Worm (Caenorhabditis elegans) whole organism, L1 larva: Measurements from ENCODE around the gene emb-5.

Experiments
- egl-27 ChIP-seq, 2 experiments: fragments of 150-350 bp in 1 of 2; sonication (generic microtip); optimal IDR thresholded peaks; 3 replicates each; lab custom pipeline; 2017 to 2018; ENCODE audit warnings: missing biosample characterization in 2 of 2, missing genetic modification characterization in 2 of 2, missing genetic modification reagents in 2 of 2
- fos-1 ChIP-seq: fragments of 150-350 bp; optimal IDR thresholded peaks from 2 replicates; lab custom pipeline; 2014; ENCODE audit warnings: missing biosample characterization, missing genetic modification characterization
- grh-1 ChIP-seq: fragments of 200-800 bp; sonication (Bioruptor generic); IDR thresholded peaks from 2 replicates; pipeline ENCODE4 v1.3.6; 2022; ENCODE audit warnings: missing genetic modification reagents, missing genetic modification characterization, missing compliant biosample characterization
- lsy-2 ChIP-seq, 2 experiments: fragments of 150-350 bp; optimal IDR thresholded peaks; 2 replicates each; lab custom pipeline; 2014; ENCODE audit warnings: missing biosample characterization in 2 of 2, missing genetic modification characterization in 2 of 2
- nhr-237 ChIP-seq: fragments of 150-350 bp; optimal IDR thresholded peaks from 2 replicates; lab custom pipeline; 2014; ENCODE audit warnings: missing biosample characterization, missing genetic modification characterization
- nhr-28 ChIP-seq: fragments of 150-350 bp; optimal IDR thresholded peaks from 2 replicates; lab custom pipeline; 2014; ENCODE audit warnings: missing biosample characterization, missing genetic modification characterization
- nhr-85 ChIP-seq: sonication (generic microtip); peaks from one replicate; lab custom pipeline; 2016; ENCODE audit warnings: missing genetic modification characterization, inconsistent platforms, missing compliant biosample characterization
- pqm-1 ChIP-seq: sonication (generic microtip); optimal IDR thresholded peaks from 3 replicates; lab custom pipeline; 2017; ENCODE audit warnings: missing biosample characterization, missing genetic modification characterization
- zip-4 ChIP-seq: fragments of 200-800 bp; sonication (Bioruptor generic); optimal IDR thresholded peaks from 2 replicates; lab custom pipeline; 2018; ENCODE audit warnings: mild to moderate bottlenecking, missing genetic modification characterization, moderate library complexity, missing compliant biosample characterization

DNA sequence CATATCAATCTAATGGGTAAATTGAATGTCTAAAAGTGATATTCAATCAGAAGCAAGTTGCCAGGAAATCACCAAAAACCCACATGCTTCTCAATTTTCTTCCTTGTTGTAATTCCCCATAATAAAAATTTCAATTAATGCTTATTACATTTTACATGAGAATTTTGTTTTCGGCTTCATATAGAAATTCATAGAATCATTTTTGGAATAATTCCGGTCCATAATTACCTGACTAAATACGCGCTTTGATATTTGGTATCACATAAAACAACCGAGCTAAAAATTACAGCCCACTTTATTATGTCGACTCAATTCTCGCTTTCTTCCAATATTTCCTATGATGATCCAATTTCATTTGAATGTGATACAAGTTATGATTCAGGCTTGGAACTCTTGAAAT, 48.5 kb downstream of the emb-5 start, which contains the start of gene srg-13:
- no peak for TF ChIP-seq nhr-85
- TF ChIP-seq nhr-237, result no peak
- TF ChIP-seq pqm-1 (tag; lab: Kevin White, UChicago), result no peak
- TF ChIP-seq lsy-2 (tag; optimal IDR thresholded peaks at IDR 0.05; lab: Kevin White, UChicago), result no peak
- TF ChIP-seq egl-27 (tag; optimal IDR thresholded peaks at IDR 0.05; lab: Kevin White, UChicago), result no peak
- TF ChIP-seq fos-1 (tag; lab: Kevin White, UChicago), result no peak
- no peak for TF ChIP-seq grh-1 (GFP tag; lab: Robert Waterston, UW)
- no peak for TF ChIP-seq zip-4 (GFP tag; lab: Kevin White, UChicago)
- TF ChIP-seq nhr-28 (tag; lab: Kevin White, UChicago), result no peak
